Worm (Caenorhabditis elegans) whole organism, L1 larva: ENCODE measurements around the gene nekl-3.

Experiments
- aly-2 ChIP-seq: fragments of 150-350 bp; optimal IDR thresholded peaks from 2 replicates; lab custom pipeline; 2014; ENCODE audit warnings: missing biosample characterization, missing genetic modification characterization
- lin-13 ChIP-seq: fragments of 150-350 bp; optimal IDR thresholded peaks from 2 replicates; lab custom pipeline; 2014; ENCODE audit warnings: missing biosample characterization, missing genetic modification reagents, missing genetic modification characterization
- mdl-1 ChIP-seq, 2 experiments: fragments of 150-350 bp; optimal IDR thresholded peaks; 2 replicates each; lab custom pipeline; 2014 to 2017; ENCODE audit warnings: missing biosample characterization in 2 of 2, missing genetic modification characterization in 2 of 2, inconsistent platforms in 1 of 2
- nhr-19 ChIP-seq: fragments of 200-800 bp; sonication (Bioruptor generic); conservative IDR thresholded peaks from 2 replicates; pipeline ENCODE4 v1.3.6; 2022; ENCODE audit warnings: missing genetic modification characterization, missing compliant biosample characterization
- rnt-1 ChIP-seq: sonication (generic microtip); optimal IDR thresholded peaks from 2 replicates; lab custom pipeline; 2016; ENCODE audit warnings: mild to moderate bottlenecking, missing genetic modification characterization, moderate library complexity, missing compliant biosample characterization
- skn-1 ChIP-seq: fragments of 150-350 bp; optimal IDR thresholded peaks from 2 replicates; lab custom pipeline; 2014; ENCODE audit warnings: missing biosample characterization, missing genetic modification characterization
- snpc-4 ChIP-seq: fragments of 150-350 bp; optimal IDR thresholded peaks from 2 replicates; lab custom pipeline; 2014; ENCODE audit warnings: missing biosample characterization, missing genetic modification characterization
- snu-23 ChIP-seq: sonication (generic microtip); optimal IDR thresholded peaks from 2 replicates; lab custom pipeline; 2016; ENCODE audit warnings: missing genetic modification characterization, missing compliant biosample characterization
- sptf-1 ChIP-seq: fragments of 150-350 bp; optimal IDR thresholded peaks from 2 replicates; lab custom pipeline; 2014; ENCODE audit warnings: missing biosample characterization, missing genetic modification characterization
- ztf-4 ChIP-seq: fragments of 150-350 bp; optimal IDR thresholded peaks from 2 replicates; lab custom pipeline; 2014; ENCODE audit warnings: missing biosample characterization, missing genetic modification characterization

DNA sequence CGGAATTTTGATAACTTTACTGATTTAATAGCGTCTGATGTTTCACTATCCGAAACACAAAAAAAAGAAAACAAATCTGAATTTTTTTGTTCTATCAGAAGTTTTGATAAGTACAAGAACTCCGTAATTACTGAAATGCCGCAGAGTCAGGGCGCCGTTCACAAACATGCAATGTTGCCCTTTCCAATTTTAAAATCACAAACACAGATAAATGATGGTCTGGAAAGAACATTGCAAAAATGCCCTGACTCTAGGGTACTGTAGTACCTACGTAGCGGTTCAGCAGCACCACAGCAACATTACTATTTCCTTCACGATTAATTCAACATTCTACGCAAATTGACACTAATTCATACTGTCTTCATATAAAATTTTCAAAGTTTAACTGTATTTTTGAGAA lies 15.3 kb upstream of the nekl-3 start:
- no peak for TF ChIP-seq snpc-4 (tag; lab: Kevin White, UChicago)
- no peak for TF ChIP-seq snu-23 (GFP tag; lab: Kevin White, UChicago)
- no peak for TF ChIP-seq rnt-1 (tag; lab: Kevin White, UChicago)
- no peak for TF ChIP-seq mdl-1 (tag; optimal IDR thresholded peaks at IDR 0.05; lab: Kevin White, UChicago)
- TF ChIP-seq aly-2 (tag; lab: Kevin White, UChicago), result no peak
- TF ChIP-seq lin-13 (GFP tag; lab: Kevin White, UChicago), result no peak
- TF ChIP-seq nhr-19, result no peak
- no peak for TF ChIP-seq sptf-1
- no peak for TF ChIP-seq skn-1 (tag; lab: Kevin White, UChicago)
- no peak for TF ChIP-seq ztf-4 (tag; lab: Kevin White, UChicago)
